Fruit fly (Drosophila melanogaster): ENCODE measurements around the gene CG14223.

CG14223 gene

DNA sequence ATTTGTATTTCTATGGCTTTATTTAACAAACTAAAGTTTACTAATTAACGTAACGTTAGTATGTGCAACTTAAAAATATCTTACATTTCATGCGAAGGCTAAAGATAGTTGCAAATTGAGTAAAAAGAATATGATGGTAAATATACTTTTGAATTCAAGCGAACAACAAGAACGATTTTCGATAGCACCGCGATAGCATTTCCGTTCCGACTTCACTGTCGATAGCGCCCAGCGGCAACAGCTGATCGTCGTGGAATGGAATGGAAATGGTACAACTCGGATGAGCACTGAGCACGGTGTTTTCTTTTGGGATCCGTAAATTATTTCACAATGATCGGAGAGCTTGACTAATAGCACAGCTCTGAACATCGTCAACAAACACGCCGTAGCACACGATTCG is 50.3 kb downstream of the CG14223 start (continued):
- TF ChIP-seq tna (GFP tag; IDR thresholded peaks at IDR 0.05; ENCODE audit: partially characterized antibody) (no peak), sens-2 (GFP tag; IDR thresholded peaks at IDR 0.05) (no peak), wek (GFP tag; optimal IDR thresholded peaks at IDR 0.05) (peak; percentile 79), Neu2 (GFP tag; optimal IDR thresholded peaks at IDR 0.05; ENCODE audit: borderline replicate concordance) (no peak), gcm2 (GFP tag; optimal IDR thresholded peaks at IDR 0.05) (peak; percentile 16), CG11695 (GFP tag; IDR thresholded peaks at IDR 0.05) (no peak), ken (GFP tag; IDR thresholded peaks at IDR 0.05) (no peak), Hr39 (optimal IDR thresholded peaks at IDR 0.05) (no peak), CG3407 (GFP tag; optimal IDR thresholded peaks at IDR 0.05) (peak; percentile 49), grau (tag; optimal IDR thresholded peaks at IDR 0.05) (peak; percentile 44), CG6654 (GFP tag; optimal IDR thresholded peaks at IDR 0.05) (no peak), dysf (GFP tag; IDR thresholded peaks at IDR 0.05) (no peak), PHDP (tag; optimal IDR thresholded peaks at IDR 0.05) (peak; percentile 64), row (GFP tag; IDR thresholded peaks at IDR 0.05) (no peak; the same call in 2 of the 3 replicates), Elba2 (GFP tag; optimal IDR thresholded peaks at IDR 0.05) (no peak), Nf-YC (tag; optimal IDR thresholded peaks at IDR 0.05) (peak; percentile 55), CG15601 (tag; optimal IDR thresholded peaks at IDR 0.05) (peak; percentile 40), zfh2 (GFP tag; optimal IDR thresholded peaks at IDR 0.05) (no peak), HmgZ (tag; optimal IDR thresholded peaks at IDR 0.05) (peak; percentile 72), CG15269 (tag; optimal IDR thresholded peaks at IDR 0.05) (no peak), fd96Cb (tag; optimal IDR thresholded peaks at IDR 0.05) (no peak), gsb (GFP tag; IDR thresholded peaks at IDR 0.05) (0 out of 2 replicates have a peak, but pooled peaks have one; percentile 9), otp (GFP tag; IDR thresholded peaks at IDR 0.05) (peak; percentile 59; the same call in 1 of the 3 replicates), Dip3 (GFP tag; optimal IDR thresholded peaks at IDR 0.05) (no peak), Hey (tag; optimal IDR thresholded peaks at IDR 0.05) (no peak), da (GFP tag; optimal IDR thresholded peaks at IDR 0.05) (no peak), Opbp (GFP tag; IDR thresholded peaks at IDR 0.05; ENCODE audit: partially characterized antibody) (peak; percentile 17; the same call in 1 of the 3 replicates), CG14965 (GFP tag; optimal IDR thresholded peaks at IDR 0.05; ENCODE audit: borderline replicate concordance) (no peak), CG6854 (GFP tag; optimal IDR thresholded peaks at IDR 0.05) (peak; percentile 52), CG1603 (tag; optimal IDR thresholded peaks at IDR 0.05) (peak; percentile 81), psq (GFP tag; optimal IDR thresholded peaks at IDR 0.05) (no peak), slp2 (GFP tag; optimal IDR thresholded peaks at IDR 0.05) (no peak), Gsc (GFP tag; IDR thresholded peaks at IDR 0.05) (no peak), CHES-1-like (GFP tag; optimal IDR thresholded peaks at IDR 0.05) (peak; percentile 24), dpn (GFP tag; optimal IDR thresholded peaks at IDR 0.05) (peak in 1 of 2 experiments; percentile 43), bab2 (GFP tag; optimal IDR thresholded peaks at IDR 0.05) (no peak), CG12942 (GFP tag; optimal IDR thresholded peaks at IDR 0.05) (no peak), CG32767 (GFP tag; IDR thresholded peaks at IDR 0.05) (no peak), CG7372 (GFP tag; IDR thresholded peaks at IDR 0.05) (no peak), Atf-2 (GFP tag; optimal IDR thresholded peaks at IDR 0.05) (no peak), CG12299 (tag; optimal IDR thresholded peaks at IDR 0.05) (peak; percentile 43), CoRest (tag; optimal IDR thresholded peaks at IDR 0.05) (peak; percentile 22), CG12744 (GFP tag; optimal IDR thresholded peaks at IDR 0.05) (no peak), Ada2b (GFP tag; IDR thresholded peaks at IDR 0.05) (no peak), CG3726 (GFP tag; IDR thresholded peaks at IDR 0.05) (no peak), dmrt99B (tag; optimal IDR thresholded peaks at IDR 0.05) (no peak), NC2β (GFP tag; optimal IDR thresholded peaks at IDR 0.05) (peak; percentile 21), CG1529 (GFP tag; optimal IDR thresholded peaks at IDR 0.05) (no peak), CG18011 (GFP tag; optimal IDR thresholded peaks at IDR 0.05) (peak; percentile 52), nau (GFP tag; optimal IDR thresholded peaks at IDR 0.05) (no peak), phol (tag; optimal IDR thresholded peaks at IDR 0.05) (peak; percentile 31), chinmo (GFP tag; IDR thresholded peaks at IDR 0.05; ENCODE audit: partially characterized antibody) (no peak)

Data from whole organism, embryonic.